Fruit fly (Drosophila melanogaster) whole organism, embryonic: ENCODE data around the gene CG33647.

Experiments
- Asciz ChIP-seq: fragments of 200-800 bp; sonication (Bioruptor generic); optimal IDR thresholded peaks from 2 replicates; lab custom pipeline; 2017; ENCODE audit warnings: missing biosample characterization, mild to moderate bottlenecking, missing genetic modification characterization, missing genetic modification reagents
- B-H2 ChIP-seq: fragments of 200-800 bp; sonication (Bioruptor generic); optimal IDR thresholded peaks from 2 replicates; lab custom pipeline; 2018; ENCODE audit warnings: missing biosample characterization, mild to moderate bottlenecking, missing genetic modification characterization
- C15 ChIP-seq: fragments of 200-800 bp; sonication (Bioruptor generic); IDR thresholded peaks from 3 replicates; pipeline ENCODE4 v1.3.6; 2022; ENCODE audit warnings: missing biosample characterization, missing genetic modification characterization
- CG10321 ChIP-seq: fragments of 200-800 bp; sonication (Bioruptor generic); IDR thresholded peaks from 2 replicates; pipeline ENCODE4 v1.3.6; 2022; ENCODE audit warnings: missing biosample characterization, missing genetic modification characterization
- CG10366 ChIP-seq: fragments of 200-800 bp; sonication (Bioruptor generic); IDR thresholded peaks from 2 replicates; pipeline ENCODE4 v1.3.6; 2022; ENCODE audit warnings: missing biosample characterization, missing genetic modification characterization
- CG10654 ChIP-seq: fragments of 200-800 bp; sonication (Bioruptor generic); optimal IDR thresholded peaks from 2 replicates; lab custom pipeline; 2016; ENCODE audit warnings: missing biosample characterization, missing genetic modification characterization
- CG12659 ChIP-seq: fragments of 200-800 bp; sonication (Bioruptor generic); optimal IDR thresholded peaks from 3 replicates; lab custom pipeline; 2017; ENCODE audit warnings: mild to moderate bottlenecking, missing biosample characterization, missing genetic modification reagents, missing genetic modification characterization
- CG12942 ChIP-seq: fragments of 200-800 bp; sonication (Bioruptor generic); optimal IDR thresholded peaks from 3 replicates; lab custom pipeline; 2016; ENCODE audit warnings: missing biosample characterization, missing genetic modification characterization
- CG13287 ChIP-seq: fragments of 200-800 bp; sonication (Bioruptor generic); IDR thresholded peaks from 2 replicates; pipeline ENCODE4 v1.3.6; 2022; ENCODE audit warnings: missing biosample characterization, missing genetic modification characterization; ENCODE audit not compliant: partially characterized antibody
- CG14441 ChIP-seq: fragments of 200-800 bp; sonication (Bioruptor generic); IDR thresholded peaks from 2 replicates; pipeline ENCODE4 v1.3.6; 2022; ENCODE audit warnings: missing biosample characterization, missing genetic modification characterization
- CG14667 ChIP-seq: fragments of 200-800 bp; sonication (Bioruptor generic); IDR thresholded peaks from 2 replicates; pipeline ENCODE4 v1.3.6; 2022; ENCODE audit warnings: missing biosample characterization, missing genetic modification characterization
- CG16815 ChIP-seq: fragments of 200-800 bp; sonication (Bioruptor generic); optimal IDR thresholded peaks from 3 replicates; lab custom pipeline; 2017; ENCODE audit warnings: missing biosample characterization, mild to moderate bottlenecking, missing genetic modification characterization
- CG17829 ChIP-seq: fragments of 200-800 bp; optimal IDR thresholded peaks from 2 replicates; lab custom pipeline; 2019; ENCODE audit warnings: missing biosample characterization, mild to moderate bottlenecking, missing genetic modification characterization, moderate library complexity
- CG18262 ChIP-seq: fragments of 200-800 bp; optimal IDR thresholded peaks from 3 replicates; lab custom pipeline; 2019; ENCODE audit warnings: missing biosample characterization, mild to moderate bottlenecking, missing genetic modification characterization, moderate library complexity
- CG1832 ChIP-seq: fragments of 200-800 bp; sonication (Bioruptor generic); optimal IDR thresholded peaks from 2 replicates; lab custom pipeline; 2017; ENCODE audit warnings: missing biosample characterization, mild to moderate bottlenecking, missing genetic modification characterization, inconsistent platforms
- CG2678 ChIP-seq: fragments of 200-800 bp; sonication (Bioruptor generic); optimal IDR thresholded peaks from 3 replicates; lab custom pipeline; 2019; ENCODE audit warnings: missing biosample characterization, mild to moderate bottlenecking, missing genetic modification characterization, moderate library complexity
- CG43689 ChIP-seq: fragments of 200-800 bp; sonication (Bioruptor generic); IDR thresholded peaks from 2 replicates; pipeline ENCODE4 v1.3.6; 2022; ENCODE audit warnings: missing biosample characterization, missing genetic modification characterization
- CG4424 ChIP-seq: fragments of 200-800 bp; sonication (Bioruptor generic); optimal IDR thresholded peaks from 3 replicates; lab custom pipeline; 2016; ENCODE audit warnings: missing biosample characterization, missing genetic modification characterization
- CG6254 ChIP-seq: fragments of 200-800 bp; sonication (Bioruptor generic); optimal IDR thresholded peaks from 3 replicates; lab custom pipeline; 2017; ENCODE audit warnings: mild to moderate bottlenecking, missing biosample characterization, missing genetic modification reagents, missing genetic modification characterization
- CG6689 ChIP-seq: fragments of 200-800 bp; sonication (Bioruptor generic); IDR thresholded peaks from 2 replicates; pipeline ENCODE4 v1.3.6; 2022; ENCODE audit warnings: missing biosample characterization, missing genetic modification characterization
- CG8281 ChIP-seq: fragments of 200-800 bp; sonication (Bioruptor generic); optimal IDR thresholded peaks from 2 replicates; lab custom pipeline; 2018; ENCODE audit warnings: missing biosample characterization, mild to moderate bottlenecking, missing genetic modification characterization, moderate library complexity
- Doc2 ChIP-seq: fragments of 200-800 bp; sonication (Bioruptor generic); IDR thresholded peaks from 2 replicates; pipeline ENCODE4 v1.3.6; 2022; ENCODE audit warnings: missing biosample characterization, missing genetic modification characterization
- Eip74EF ChIP-seq, 2 experiments: fragments of 200-800 bp in 1 of 2; fragments of >200 bp in 1 of 2; sonication (Bioruptor generic) in 1 of 2; optimal IDR thresholded peaks; 2 replicates each; lab custom pipeline; 2017 to 2019; ENCODE audit warnings: missing biosample characterization in 2 of 2, missing genetic modification characterization in 2 of 2, mild to moderate bottlenecking in 1 of 2, moderate library complexity in 1 of 2
- HHEX ChIP-seq: fragments of 200-800 bp; sonication (Bioruptor generic); optimal IDR thresholded peaks from 3 replicates; lab custom pipeline; 2017; ENCODE audit warnings: missing biosample characterization, mild to moderate bottlenecking, missing genetic modification characterization, missing genetic modification reagents
- HmgD ChIP-seq: fragments of 200-800 bp; sonication (Bioruptor generic); optimal IDR thresholded peaks from 3 replicates; lab custom pipeline; 2016; ENCODE audit warnings: missing biosample characterization, missing genetic modification characterization
- Hr3 ChIP-seq: fragments of 200-800 bp; sonication (Bioruptor generic); optimal IDR thresholded peaks from 3 replicates; lab custom pipeline; 2016; ENCODE audit warnings: missing biosample characterization, missing genetic modification characterization
- MBD-R2 ChIP-seq: fragments of 200-800 bp; sonication (Bioruptor generic); IDR thresholded peaks from 2 replicates; pipeline ENCODE4 v1.3.6; 2022; ENCODE audit warnings: missing biosample characterization, missing genetic modification characterization
- MTF-1 ChIP-seq: fragments of 200-800 bp; sonication (Bioruptor generic); optimal IDR thresholded peaks from 2 replicates; lab custom pipeline; 2018; ENCODE audit warnings: missing biosample characterization, mild to moderate bottlenecking, missing genetic modification characterization, borderline replicate concordance
- Med ChIP-seq: fragments of 200-800 bp; sonication (Bioruptor generic); peaks from one replicate; lab custom pipeline; 2016; ENCODE audit warnings: missing biosample characterization, missing genetic modification characterization, mild to moderate bottlenecking, inconsistent platforms, moderate library complexity
- NC2α ChIP-seq: fragments of 200-800 bp; sonication (Bioruptor generic); optimal IDR thresholded peaks from 2 replicates; lab custom pipeline; 2016; ENCODE audit warnings: missing biosample characterization, missing genetic modification characterization
- Oli ChIP-seq: fragments of 200-800 bp; sonication (Bioruptor generic); optimal IDR thresholded peaks from 2 replicates; lab custom pipeline; 2018; ENCODE audit warnings: missing biosample characterization, mild to moderate bottlenecking, missing genetic modification characterization, moderate library complexity
- PHDP ChIP-seq: fragments of 200-800 bp; sonication (Bioruptor generic); optimal IDR thresholded peaks from 3 replicates; lab custom pipeline; 2018; ENCODE audit warnings: missing biosample characterization, mild to moderate bottlenecking, missing genetic modification characterization, moderate library complexity
- Rfx ChIP-seq: fragments of 200-800 bp; sonication (Bioruptor generic); IDR thresholded peaks from 2 replicates; pipeline ENCODE4 v1.3.6; 2022; ENCODE audit warnings: missing biosample characterization, missing genetic modification characterization
- TFAM ChIP-seq: fragments of 200-800 bp; sonication (Bioruptor generic); optimal IDR thresholded peaks from 2 replicates; lab custom pipeline; 2017; ENCODE audit warnings: missing biosample characterization, missing genetic modification characterization, inconsistent platforms
- corto ChIP-seq: fragments of 200-800 bp; sonication (Bioruptor generic); optimal IDR thresholded peaks from 2 replicates; lab custom pipeline; 2016; ENCODE audit warnings: missing biosample characterization, mild to moderate bottlenecking, missing genetic modification characterization, moderate library complexity
- fru ChIP-seq: fragments of >200 bp; optimal IDR thresholded peaks from 2 replicates; lab custom pipeline; 2017
- gem ChIP-seq: fragments of 200-800 bp; sonication (Bioruptor generic); optimal IDR thresholded peaks from 2 replicates; lab custom pipeline; 2019; ENCODE audit warnings: missing biosample characterization, mild to moderate bottlenecking, missing genetic modification characterization, moderate library complexity
- h ChIP-seq: fragments of >200 bp; optimal IDR thresholded peaks from 2 replicates; lab custom pipeline; 2017
- lmd ChIP-seq: fragments of 200-800 bp; sonication (Bioruptor generic); IDR thresholded peaks from 2 replicates; pipeline ENCODE4 v1.3.6; 2022; ENCODE audit warnings: missing biosample characterization, missing genetic modification characterization
- lov ChIP-seq, 2 experiments: fragments of 200-800 bp in 1 of 2; fragments of >200 bp in 1 of 2; sonication (Bioruptor generic) in 1 of 2; IDR thresholded peaks in 1 of 2; optimal IDR thresholded peaks in 1 of 2; 2 replicates in 1 of 2; 3 replicates in 1 of 2; pipeline versions ENCODE4 v1.3.6 to Lab custom; 2017 to 2022; ENCODE audit warnings: missing biosample characterization in 1 of 2, missing genetic modification characterization in 1 of 2
- mirr ChIP-seq: fragments of 200-800 bp; sonication (Bioruptor generic); optimal IDR thresholded peaks from 3 replicates; lab custom pipeline; 2018; ENCODE audit warnings: missing biosample characterization, mild to moderate bottlenecking, missing genetic modification characterization
- otp ChIP-seq: fragments of 200-800 bp; sonication (Bioruptor generic); IDR thresholded peaks from 3 replicates; pipeline ENCODE4, ENCODE4 v1.3.6; 2022; ENCODE audit warnings: missing biosample characterization, missing genetic modification characterization
- salm ChIP-seq: fragments of 200-800 bp; sonication (Bioruptor generic); optimal IDR thresholded peaks from 2 replicates; lab custom pipeline; 2018; ENCODE audit warnings: missing biosample characterization, mild to moderate bottlenecking, missing genetic modification characterization
- schlank ChIP-seq: fragments of 200-800 bp; sonication (Bioruptor generic); optimal IDR thresholded peaks from 2 replicates; lab custom pipeline; 2018; ENCODE audit warnings: missing biosample characterization, mild to moderate bottlenecking, missing genetic modification characterization
- scrt ChIP-seq: fragments of 200-800 bp; sonication (Bioruptor generic); optimal IDR thresholded peaks from 2 replicates; lab custom pipeline; 2018; ENCODE audit warnings: missing biosample characterization, mild to moderate bottlenecking, missing genetic modification characterization, moderate library complexity
- seq ChIP-seq: fragments of 200-800 bp; sonication (Bioruptor generic); IDR thresholded peaks from 2 replicates; pipeline ENCODE4 v1.3.6; 2022; ENCODE audit warnings: missing biosample characterization, missing genetic modification characterization
- shn ChIP-seq: fragments of 200-800 bp; sonication (Bioruptor generic); optimal IDR thresholded peaks from 3 replicates; lab custom pipeline; 2016; ENCODE audit warnings: missing biosample characterization, missing genetic modification characterization
- so ChIP-seq: fragments of 200-800 bp; sonication (Bioruptor generic); IDR thresholded peaks from 3 replicates; pipeline ENCODE4 v1.3.6; 2022; ENCODE audit warnings: missing biosample characterization, missing genetic modification characterization
- tna ChIP-seq: fragments of 200-800 bp; sonication (Bioruptor generic); IDR thresholded peaks from 2 replicates; pipeline ENCODE4 v1.3.6; 2022; ENCODE audit warnings: missing biosample characterization, missing genetic modification characterization; ENCODE audit not compliant: partially characterized antibody
- usp ChIP-seq: fragments of >200 bp; optimal IDR thresholded peaks from 2 replicates; lab custom pipeline; 2017; ENCODE audit warnings: missing biosample characterization, missing genetic modification characterization
- zen2 ChIP-seq: fragments of 200-800 bp; sonication (Bioruptor generic); IDR thresholded peaks from 3 replicates; pipeline ENCODE4 v1.3.6; 2022; ENCODE audit warnings: missing biosample characterization, missing genetic modification characterization; ENCODE audit not compliant: partially characterized antibody

Gene CG33647

DNA sequence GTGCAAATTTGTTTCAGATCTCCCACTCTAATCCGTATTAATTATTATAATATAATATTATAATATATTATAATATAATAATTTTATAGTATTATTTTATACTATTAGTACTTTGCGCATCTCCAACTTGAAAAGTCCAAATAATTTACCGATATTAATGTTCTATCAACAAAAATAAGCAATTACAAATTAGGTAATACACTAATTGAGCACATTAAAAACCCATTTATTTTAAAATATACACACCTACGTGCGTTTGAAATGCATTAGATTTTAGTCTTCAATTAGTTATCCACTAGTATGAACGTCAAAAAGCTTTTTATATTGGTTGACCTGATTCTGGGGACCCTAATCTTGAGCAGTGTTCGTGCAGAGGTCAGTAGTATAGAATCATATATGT lies at the start of gene CG33647:
CG33647 (plus strand) TSS at position 301 of the 400 bp plus-strand sequence.
- no peak for TF ChIP-seq CG10366 (GFP tag; lab: Robert Waterston, UW)
- no peak for TF ChIP-seq Doc2 (GFP tag; lab: Robert Waterston, UW)
- TF ChIP-seq CG6689 (GFP tag; lab: Robert Waterston, UW): no peak
- no peak for TF ChIP-seq so (GFP tag; lab: Robert Waterston, UW)
- no peak for TF ChIP-seq CG10321 (GFP tag; lab: Robert Waterston, UW)
- TF ChIP-seq CG16815 (GFP tag; lab: Kevin White, UChicago): no peak
- no peak for TF ChIP-seq MBD-R2
- TF ChIP-seq CG12942 (GFP tag; lab: Kevin White, UChicago): no peak
- TF ChIP-seq CG14667 (GFP tag; lab: Robert Waterston, UW): no peak
- TF ChIP-seq CG8281 (tag; lab: Kevin White, UChicago): no peak
- TF ChIP-seq CG6254 (GFP tag; lab: Kevin White, UChicago): no peak
- TF ChIP-seq CG1832: no peak
- no peak for TF ChIP-seq lov (optimal IDR thresholded peaks at IDR 0.05; lab: Kevin White, UChicago)
- no peak for TF ChIP-seq lov (GFP tag; IDR thresholded peaks at IDR 0.05; lab: Robert Waterston, UW)
- no peak for TF ChIP-seq NC2α (GFP tag; lab: Kevin White, UChicago)
- TF ChIP-seq otp (GFP tag; lab: Robert Waterston, UW): no peak

DNA sequence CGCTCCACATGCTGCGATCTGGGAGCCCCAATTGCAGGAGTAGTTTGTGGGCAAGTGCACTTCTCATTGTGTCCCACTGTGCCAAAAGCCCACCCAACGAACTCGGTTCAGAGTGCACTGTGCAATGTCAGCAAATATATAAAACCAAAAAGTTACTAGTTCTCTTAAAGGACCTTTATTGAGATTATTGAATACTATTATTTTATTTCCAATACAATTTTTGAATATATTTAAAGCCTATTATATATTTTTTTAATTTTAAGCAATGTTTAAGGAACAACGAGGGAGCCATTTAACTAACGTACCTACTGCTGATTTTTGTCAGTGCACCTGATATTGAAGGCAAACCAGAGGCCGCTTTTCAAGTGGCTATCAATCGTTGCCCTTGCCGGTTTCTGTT lies 48.7 kb upstream of the CG33647 start:
- TF ChIP-seq HmgD (no peak), Rfx (GFP tag; lab: Robert Waterston, UW) (no peak), Eip74EF (GFP tag; optimal IDR thresholded peaks at IDR 0.05; lab: Kevin White, UChicago) (no peak), salm (tag; lab: Kevin White, UChicago) (no peak), CG13287 (no peak), CG2678 (tag; lab: Kevin White, UChicago) (peak; percentile 12), gem (tag; lab: Kevin White, UChicago) (peak; percentile 57), tna (no peak), CG43689 (GFP tag; lab: Robert Waterston, UW) (no peak), HHEX (GFP tag; lab: Kevin White, UChicago) (no peak), CG10654 (no peak), shn (GFP tag; lab: Kevin White, UChicago) (no peak), h (lab: Kevin White, UChicago) (no peak), lmd (GFP tag; lab: Robert Waterston, UW) (no peak), PHDP (tag; lab: Kevin White, UChicago) (peak; percentile 10), corto (GFP tag; lab: Kevin White, UChicago) (no peak), CG17829 (tag; lab: Kevin White, UChicago) (peak; percentile 37), usp (GFP tag; lab: Kevin White, UChicago) (no peak), mirr (no peak), CG14441 (GFP tag; lab: Robert Waterston, UW) (no peak), CG6689 (GFP tag; lab: Robert Waterston, UW) (no peak), B-H2 (GFP tag; lab: Kevin White, UChicago) (no peak), Oli (tag; lab: Kevin White, UChicago) (peak; percentile 14), MTF-1 (GFP tag; lab: Kevin White, UChicago) (no peak), CG12659 (GFP tag; lab: Kevin White, UChicago) (no peak), CG18262 (peak; percentile 51), fru (lab: Kevin White, UChicago) (no peak), Med (peak; percentile 8), Asciz (GFP tag; lab: Kevin White, UChicago) (peak; percentile 11), seq (GFP tag; lab: Robert Waterston, UW) (no peak), C15 (GFP tag; lab: Robert Waterston, UW) (no peak), scrt (GFP tag; lab: Kevin White, UChicago) (no peak), schlank (tag; lab: Kevin White, UChicago) (no peak), TFAM (GFP tag; lab: Kevin White, UChicago) (no peak), zen2 (GFP tag; lab: Robert Waterston, UW) (no peak), CG4424 (GFP tag; lab: Kevin White, UChicago) (peak; percentile 23), Hr3 (GFP tag; lab: Kevin White, UChicago) (no peak)
